Fruit fly (Drosophila melanogaster) whole organism, embryonic: ENCODE data around the gene CG3902.

Experiments used
- Adf1 ChIP-seq: fragments of 200-800 bp; sonication (Bioruptor generic); IDR thresholded peaks from 2 replicates; pipeline ENCODE4 v1.3.6; 2022; ENCODE audit warnings: missing biosample characterization, missing genetic modification characterization
- Atf6 ChIP-seq: fragments of 200-800 bp; sonication (Bioruptor generic); IDR thresholded peaks from 2 replicates; pipeline ENCODE4 v1.3.6; 2022; ENCODE audit warnings: missing biosample characterization, missing genetic modification characterization
- CG10209 ChIP-seq: fragments of 200-800 bp; sonication (Bioruptor generic); optimal IDR thresholded peaks from 3 replicates; lab custom pipeline; 2017; ENCODE audit warnings: missing biosample characterization, mild to moderate bottlenecking, missing genetic modification characterization, missing genetic modification reagents
- CG10274 ChIP-seq: fragments of 200-800 bp; sonication (Bioruptor generic); optimal IDR thresholded peaks from 3 replicates; lab custom pipeline; 2017; ENCODE audit warnings: missing biosample characterization, mild to moderate bottlenecking, missing genetic modification characterization
- CG10366 ChIP-seq: fragments of 200-800 bp; sonication (Bioruptor generic); IDR thresholded peaks from 2 replicates; pipeline ENCODE4 v1.3.6; 2022; ENCODE audit warnings: missing biosample characterization, missing genetic modification characterization
- CG10543 ChIP-seq: fragments of 200-800 bp; sonication (Bioruptor generic); optimal IDR thresholded peaks from 3 replicates; lab custom pipeline; 2017; ENCODE audit warnings: missing biosample characterization, mild to moderate bottlenecking, missing genetic modification characterization, moderate library complexity
- CG10565 ChIP-seq: fragments of 200-800 bp; sonication (Bioruptor generic); optimal IDR thresholded peaks from 3 replicates; lab custom pipeline; 2016; ENCODE audit warnings: missing biosample characterization, mild to moderate bottlenecking, missing genetic modification characterization
- CG11560 ChIP-seq: fragments of 200-800 bp; sonication (Bioruptor generic); IDR thresholded peaks from 3 replicates; pipeline ENCODE4 v1.3.6; 2022; ENCODE audit warnings: missing biosample characterization, missing genetic modification characterization
- CG16813 ChIP-seq: fragments of 200-800 bp; sonication (Bioruptor generic); IDR thresholded peaks from 3 replicates; pipeline ENCODE4 v1.3.6; 2022; ENCODE audit warnings: missing biosample characterization, missing genetic modification characterization; ENCODE audit not compliant: partially characterized antibody
- CG31441 ChIP-seq: fragments of 200-800 bp; sonication (Bioruptor generic); IDR thresholded peaks from 2 replicates; pipeline ENCODE4 v1.3.6; 2022; ENCODE audit warnings: missing biosample characterization, missing genetic modification characterization
- CG3407 ChIP-seq: fragments of 200-800 bp; sonication (Bioruptor generic); optimal IDR thresholded peaks from 2 replicates; lab custom pipeline; 2018; ENCODE audit warnings: missing biosample characterization, mild to moderate bottlenecking, missing genetic modification characterization
- CG6175 ChIP-seq: fragments of 200-800 bp; sonication (Bioruptor generic); IDR thresholded peaks from 3 replicates; pipeline ENCODE4 v1.3.6; 2022; ENCODE audit warnings: missing biosample characterization, missing genetic modification characterization
- CG7357 ChIP-seq: fragments of 200-800 bp; sonication (Bioruptor generic); IDR thresholded peaks from 3 replicates; pipeline ENCODE4 v1.3.6; 2022; ENCODE audit warnings: missing biosample characterization, missing genetic modification characterization
- CG7372 ChIP-seq: fragments of 200-800 bp; sonication (Bioruptor generic); IDR thresholded peaks from 2 replicates; pipeline ENCODE4 v1.3.6; 2022; ENCODE audit warnings: missing biosample characterization, missing genetic modification characterization
- CG8478 ChIP-seq: fragments of >200 bp; optimal IDR thresholded peaks from 2 replicates; lab custom pipeline; 2018
- CG8924 ChIP-seq: fragments of 200-800 bp; optimal IDR thresholded peaks from 3 replicates; lab custom pipeline; 2019; ENCODE audit warnings: missing biosample characterization, mild to moderate bottlenecking, missing genetic modification characterization, moderate library complexity
- CG8944 ChIP-seq: fragments of 200-800 bp; sonication (Bioruptor generic); optimal IDR thresholded peaks from 3 replicates; lab custom pipeline; 2016; ENCODE audit warnings: missing biosample characterization, missing genetic modification characterization
- CTCF ChIP-seq: fragments of 200-800 bp; sonication (Bioruptor generic); optimal IDR thresholded peaks from 2 replicates; lab custom pipeline; 2017; ENCODE audit warnings: missing biosample characterization, mild to moderate bottlenecking, missing genetic modification characterization, moderate library complexity
- Dll ChIP-seq: fragments of 200-800 bp; sonication (Bioruptor generic); IDR thresholded peaks from 4 replicates; pipeline ENCODE4 v1.3.6; 2022; ENCODE audit warnings: missing biosample characterization, missing genetic modification characterization; ENCODE audit not compliant: partially characterized antibody
- GATAe ChIP-seq: fragments of 200-800 bp; sonication (Bioruptor generic); conservative IDR thresholded peaks from 2 replicates; pipeline ENCODE4 v1.3.6; 2022; ENCODE audit warnings: missing biosample characterization, missing genetic modification characterization
- H15 ChIP-seq: fragments of 200-800 bp; sonication (Bioruptor generic); IDR thresholded peaks from 3 replicates; pipeline ENCODE4 v1.3.6; 2022; ENCODE audit warnings: missing biosample characterization, missing genetic modification characterization
- HLH4C ChIP-seq: fragments of 200-800 bp; sonication (Bioruptor generic); IDR thresholded peaks from 3 replicates; pipeline ENCODE4 v1.3.6; 2022; ENCODE audit warnings: missing biosample characterization, missing genetic modification characterization; ENCODE audit not compliant: partially characterized antibody
- Hey ChIP-seq: fragments of 200-800 bp; sonication (Bioruptor generic); optimal IDR thresholded peaks from 3 replicates; lab custom pipeline; 2018; ENCODE audit warnings: missing biosample characterization, mild to moderate bottlenecking, missing genetic modification characterization
- Side ChIP-seq: fragments of 200-800 bp; sonication (Bioruptor generic); optimal IDR thresholded peaks from 2 replicates; lab custom pipeline; 2016; ENCODE audit warnings: missing biosample characterization, missing genetic modification characterization
- Trl ChIP-seq, 3 experiments: fragments of >200 bp in 2 of 3; fragments of 200-800 bp in 1 of 3; sonication (Bioruptor generic) in 1 of 3; optimal IDR thresholded peaks; 2 replicates in 1 of 3; 3 replicates in 2 of 3; lab custom pipeline; 2016 to 2017; ENCODE audit warnings: missing biosample characterization in 1 of 3, missing genetic modification characterization in 1 of 3
- bigmax ChIP-seq: fragments of 200-800 bp; sonication (Bioruptor generic); optimal IDR thresholded peaks from 2 replicates; lab custom pipeline; 2018; ENCODE audit warnings: missing biosample characterization, mild to moderate bottlenecking, missing genetic modification characterization
- cato ChIP-seq: fragments of 200-800 bp; sonication (Bioruptor generic); optimal IDR thresholded peaks from 2 replicates; lab custom pipeline; 2016; ENCODE audit warnings: missing biosample characterization, missing genetic modification characterization, borderline replicate concordance
- dati ChIP-seq: fragments of 200-800 bp; sonication (Bioruptor generic); IDR thresholded peaks from 2 replicates; pipeline ENCODE4 v1.3.6; 2022; ENCODE audit warnings: missing biosample characterization, missing genetic modification characterization
- disco-r ChIP-seq: fragments of 200-800 bp; sonication (Bioruptor generic); optimal IDR thresholded peaks from 2 replicates; lab custom pipeline; 2016; ENCODE audit warnings: missing biosample characterization, missing genetic modification characterization
- esg ChIP-seq: fragments of 200-800 bp; sonication (Bioruptor generic); conservative IDR thresholded peaks from 2 replicates; pipeline ENCODE4 v1.3.6; 2022; ENCODE audit warnings: missing biosample characterization, missing genetic modification characterization
- hbn ChIP-seq: fragments of 200-800 bp; sonication (Bioruptor generic); IDR thresholded peaks from 2 replicates; pipeline ENCODE4 v1.3.6; 2022; ENCODE audit warnings: missing biosample characterization, missing genetic modification characterization; ENCODE audit not compliant: partially characterized antibody
- hkb ChIP-seq, 2 experiments: fragments of 200-800 bp in 1 of 2; fragments of >200 bp in 1 of 2; sonication (Bioruptor generic) in 1 of 2; IDR thresholded peaks in 1 of 2; optimal IDR thresholded peaks in 1 of 2; 2 replicates each; pipeline versions ENCODE4 v1.3.6 to Lab custom; 2017 to 2022; ENCODE audit warnings: missing biosample characterization in 1 of 2, missing genetic modification characterization in 1 of 2
- jumu ChIP-seq: fragments of 200-800 bp; sonication (Bioruptor generic); optimal IDR thresholded peaks from 3 replicates; lab custom pipeline; 2016; ENCODE audit warnings: missing biosample characterization, missing genetic modification characterization
- mirr ChIP-seq: fragments of 200-800 bp; sonication (Bioruptor generic); optimal IDR thresholded peaks from 3 replicates; lab custom pipeline; 2018; ENCODE audit warnings: missing biosample characterization, mild to moderate bottlenecking, missing genetic modification characterization
- sim ChIP-seq: fragments of 200-800 bp; sonication (Bioruptor generic); IDR thresholded peaks from 2 replicates; pipeline ENCODE4 v1.3.6; 2022; ENCODE audit warnings: missing biosample characterization, missing genetic modification characterization
- ssp ChIP-seq: fragments of 200-800 bp; sonication (Bioruptor generic); IDR thresholded peaks from 2 replicates; pipeline ENCODE4 v1.3.6; 2022; ENCODE audit warnings: missing biosample characterization, missing genetic modification characterization
- stc ChIP-seq: fragments of 200-800 bp; sonication (Bioruptor generic); IDR thresholded peaks from 2 replicates; pipeline ENCODE4 v1.3.6; 2022; ENCODE audit warnings: missing biosample characterization, missing genetic modification characterization
- tio ChIP-seq: fragments of 200-800 bp; sonication (Bioruptor generic); optimal IDR thresholded peaks from 2 replicates; lab custom pipeline; 2017; ENCODE audit warnings: missing biosample characterization, missing genetic modification characterization, inconsistent platforms
- unc-4 ChIP-seq: fragments of 200-800 bp; sonication (Bioruptor generic); IDR thresholded peaks from 2 replicates; pipeline ENCODE4 v1.3.6; 2022; ENCODE audit warnings: missing biosample characterization, missing genetic modification characterization; ENCODE audit not compliant: partially characterized antibody
- zf30C ChIP-seq: fragments of 200-800 bp; sonication (Bioruptor generic); optimal IDR thresholded peaks from 3 replicates; lab custom pipeline; 2018; ENCODE audit warnings: missing biosample characterization, mild to moderate bottlenecking, missing genetic modification characterization

CG3902 gene

DNA sequence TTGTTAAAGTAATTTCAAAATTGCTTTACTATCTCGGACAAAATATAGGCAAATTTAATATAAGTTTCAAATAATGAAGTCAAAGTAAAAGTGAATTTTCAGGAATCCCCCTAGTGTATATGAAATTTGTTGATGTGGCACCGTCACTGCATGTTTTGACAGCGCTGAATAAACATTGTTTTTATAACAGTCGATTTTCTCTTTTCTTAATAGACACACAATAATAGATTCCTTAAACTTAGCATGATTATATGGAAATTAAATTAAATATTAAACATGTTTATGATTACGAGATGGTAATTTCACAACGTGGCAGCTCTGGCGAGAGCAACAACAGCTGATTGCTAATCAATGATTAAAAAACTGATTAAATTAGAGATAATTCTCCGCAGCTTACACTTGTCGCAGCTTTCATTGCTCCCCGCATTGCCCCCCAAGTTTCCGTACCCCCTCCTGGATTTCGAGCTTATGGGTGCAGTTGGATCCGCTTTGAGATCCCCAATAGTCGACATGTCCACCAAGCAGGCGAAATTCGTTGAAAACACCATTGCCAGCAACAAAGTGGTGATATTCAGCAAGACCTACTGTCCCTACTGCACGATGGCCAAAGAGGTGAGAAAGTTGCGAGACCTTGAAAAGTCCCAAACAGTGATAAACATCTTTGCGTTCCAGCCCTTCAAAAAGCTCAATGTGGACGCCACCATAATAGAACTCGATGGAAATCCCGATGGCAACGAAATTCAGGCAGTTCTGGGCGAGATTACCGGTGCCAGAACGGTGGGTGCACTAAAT lies 28.9 kb downstream of the CG3902 start, which contains the start of gene Grx1 (continued):
- TF ChIP-seq CG10209 (peak; percentile 41), H15 (no peak), Dll (GFP tag; lab: Robert Waterston, UW) (no peak), Trl (optimal IDR thresholded peaks at IDR 0.05; lab: Kevin White, UChicago) (no peak), Trl (GFP tag; optimal IDR thresholded peaks at IDR 0.05; lab: Kevin White, UChicago) (peak; percentile 23), HLH4C (no peak), cato (GFP tag; lab: Kevin White, UChicago) (no peak), Hey (tag; lab: Kevin White, UChicago) (no peak), CG11560 (tag; lab: Robert Waterston, UW) (no peak), CG10274 (GFP tag; lab: Kevin White, UChicago) (no peak), unc-4 (GFP tag; lab: Robert Waterston, UW) (no peak), hbn (GFP tag; lab: Robert Waterston, UW) (0 out of 2 replicates have a peak, but pooled peaks have one; percentile 14), stc (GFP tag; lab: Robert Waterston, UW) (no peak; the same call in 1 of the 2 replicates), CG3407 (GFP tag; lab: Kevin White, UChicago) (peak; percentile 21), CG10565 (GFP tag; lab: Kevin White, UChicago) (no peak), CTCF (GFP tag; lab: Kevin White, UChicago) (no peak), jumu (GFP tag; lab: Kevin White, UChicago) (no peak), sim (no peak), CG6175 (GFP tag; lab: Robert Waterston, UW) (no peak), Adf1 (GFP tag; lab: Robert Waterston, UW) (no peak; the same call in 1 of the 2 replicates), Atf6 (GFP tag; lab: Robert Waterston, UW) (no peak), CG7372 (GFP tag; lab: Robert Waterston, UW) (no peak), Side (GFP tag; lab: Kevin White, UChicago) (no peak), CG10543 (peak; percentile 66), CG8478 (lab: Kevin White, UChicago) (no peak), hkb (optimal IDR thresholded peaks at IDR 0.05; lab: Kevin White, UChicago) (no peak), hkb (GFP tag; IDR thresholded peaks at IDR 0.05; lab: Robert Waterston, UW) (peak; percentile 53; the same call in 1 of the 2 replicates), dati (GFP tag; lab: Robert Waterston, UW) (no peak), bigmax (no peak), esg (no peak; the same call in 1 of the 2 replicates), GATAe (peak; percentile 81), CG8944 (GFP tag; lab: Kevin White, UChicago) (peak; percentile 4), CG16813 (GFP tag; lab: Robert Waterston, UW) (no peak), mirr (GFP tag; lab: Kevin White, UChicago) (peak; percentile 10), zf30C (GFP tag; lab: Kevin White, UChicago) (no peak), tio (GFP tag; lab: Kevin White, UChicago) (peak; percentile 15), CG7357 (GFP tag; lab: Robert Waterston, UW) (no peak), CG31441 (GFP tag; lab: Robert Waterston, UW) (peak; percentile 61), ssp (GFP tag; lab: Robert Waterston, UW) (peak; percentile 52; the same call in 1 of the 2 replicates), CG10366 (GFP tag; lab: Robert Waterston, UW) (no peak; the same call in 1 of the 2 replicates), CG8924 (tag; lab: Kevin White, UChicago) (peak; percentile 63), disco-r (no peak)
